Fruit fly (Drosophila melanogaster): ENCODE results near the gene CG15739.

Gene CG15739

dm6 chrX:11854758-11855465, 18.2 kb upstream of the CG15739 start, which contains the start of the genes CG10347 and ATP7 (continued):
- TF ChIP-seq p53 (GFP tag; optimal IDR thresholded peaks at IDR 0.05) (peak; percentile 43), CG9727 (GFP tag; optimal IDR thresholded peaks at IDR 0.05) (peak; percentile 9), HLH54F (GFP tag; optimal IDR thresholded peaks at IDR 0.05) (peak; percentile 55), lov (optimal IDR thresholded peaks at IDR 0.05) (no peak), lov (GFP tag; IDR thresholded peaks at IDR 0.05) (no peak), E2f2 (GFP tag; IDR thresholded peaks at IDR 0.05) (peak; percentile 64), Dfd (GFP tag; optimal IDR thresholded peaks at IDR 0.05) (no peak), unpg (GFP tag; optimal IDR thresholded peaks at IDR 0.05) (no peak), Doc2 (GFP tag; IDR thresholded peaks at IDR 0.05) (no peak), CG12071 (GFP tag; optimal IDR thresholded peaks at IDR 0.05) (no peak), ac (GFP tag; optimal IDR thresholded peaks at IDR 0.05) (no peak), Neu2 (GFP tag; optimal IDR thresholded peaks at IDR 0.05; ENCODE audit: borderline replicate concordance) (no peak), dysf (GFP tag; IDR thresholded peaks at IDR 0.05) (no peak), Sry-δ (GFP tag; optimal IDR thresholded peaks at IDR 0.05) (peak; percentile 97), bab2 (GFP tag; optimal IDR thresholded peaks at IDR 0.05) (no peak), chinmo (GFP tag; IDR thresholded peaks at IDR 0.05; ENCODE audit: partially characterized antibody) (peak; percentile 80; the same call in 2 of the 4 replicates), CG15514 (GFP tag; optimal IDR thresholded peaks at IDR 0.05) (peak; percentile 63), Tbp (GFP tag; optimal IDR thresholded peaks at IDR 0.05) (no peak), CG4854 (GFP tag; optimal IDR thresholded peaks at IDR 0.05) (no peak), CG8944 (GFP tag; optimal IDR thresholded peaks at IDR 0.05) (peak; percentile 26), CG13424 (tag; optimal IDR thresholded peaks at IDR 0.05) (peak; percentile 43), CG10431 (GFP tag; optimal IDR thresholded peaks at IDR 0.05) (no peak), CG17802 (tag; optimal IDR thresholded peaks at IDR 0.05) (no peak), lmd (GFP tag; IDR thresholded peaks at IDR 0.05) (no peak), Hand (GFP tag; optimal IDR thresholded peaks at IDR 0.05) (no peak), CG11560 (tag; IDR thresholded peaks at IDR 0.05) (no peak), CG7786 (GFP tag; optimal IDR thresholded peaks at IDR 0.05) (peak; percentile 22), CG2678 (tag; optimal IDR thresholded peaks at IDR 0.05) (peak; percentile 43), pb (GFP tag; optimal IDR thresholded peaks at IDR 0.05) (no peak), gsb (GFP tag; IDR thresholded peaks at IDR 0.05) (no peak), CG1529 (GFP tag; optimal IDR thresholded peaks at IDR 0.05) (no peak), CG17912 (GFP tag; optimal IDR thresholded peaks at IDR 0.05) (no peak), corto (GFP tag; optimal IDR thresholded peaks at IDR 0.05) (no peak), CG6813 (GFP tag; optimal IDR thresholded peaks at IDR 0.05) (no peak), CG7556 (GFP tag; optimal IDR thresholded peaks at IDR 0.05) (no peak), pnt (GFP tag; optimal IDR thresholded peaks at IDR 0.05) (peak; percentile 17), trh (GFP tag; optimal IDR thresholded peaks at IDR 0.05) (no peak), Meics (GFP tag; optimal IDR thresholded peaks at IDR 0.05) (no peak), fu2 (GFP tag; optimal IDR thresholded peaks at IDR 0.05) (peak; percentile 12), CG9609 (GFP tag; optimal IDR thresholded peaks at IDR 0.05) (no peak), Kr (GFP tag; optimal IDR thresholded peaks at IDR 0.05) (no peak), Spps (tag; optimal IDR thresholded peaks at IDR 0.05) (no peak), ase (GFP tag; IDR thresholded peaks at IDR 0.05) (no peak), Nf-YB (GFP tag; optimal IDR thresholded peaks at IDR 0.05) (no peak), CG1647 (GFP tag; optimal IDR thresholded peaks at IDR 0.05) (no peak), Hr51 (GFP tag; optimal IDR thresholded peaks at IDR 0.05) (peak; percentile 17 to 21), da (GFP tag; optimal IDR thresholded peaks at IDR 0.05) (no peak), CG3407 (GFP tag; optimal IDR thresholded peaks at IDR 0.05) (no peak), tna (GFP tag; IDR thresholded peaks at IDR 0.05; ENCODE audit: partially characterized antibody) (peak; percentile 82), luna (GFP tag; optimal IDR thresholded peaks at IDR 0.05) (no peak), CG32772 (GFP tag; IDR thresholded peaks at IDR 0.05) (no peak)

Measured in whole organism, embryonic.